Worm (Caenorhabditis elegans): ENCODE results near the gene fbxa-67.

DNA sequence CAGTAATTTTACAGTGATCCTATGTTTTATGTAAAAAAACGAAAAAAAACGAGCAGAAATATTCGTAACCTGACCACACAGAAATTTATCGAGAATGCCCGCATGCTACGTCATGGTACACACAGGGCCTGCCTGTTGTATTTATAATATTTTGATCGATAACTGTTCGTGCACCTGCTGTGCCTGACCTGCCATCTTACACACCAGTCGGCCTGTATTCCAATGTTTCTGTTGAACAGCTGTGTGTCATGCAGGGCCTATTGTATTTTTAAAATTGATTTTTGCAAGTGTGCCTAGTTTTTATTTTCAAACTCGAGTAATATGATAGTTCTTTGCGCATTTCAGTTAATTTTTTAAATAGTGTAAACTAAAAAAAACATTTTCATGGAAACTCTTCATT, 15.8 kb upstream of the fbxa-67 start:
- no peak for TF ChIP-seq pha-4 (tag; optimal IDR thresholded peaks at IDR 0.05)
- no peak for TF ChIP-seq skn-1 (tag; optimal IDR thresholded peaks at IDR 0.05)
- TF ChIP-seq fos-1 (tag; optimal IDR thresholded peaks at IDR 0.05): no peak
- TF ChIP-seq nhr-237 (tag; optimal IDR thresholded peaks at IDR 0.05): no peak
- TF ChIP-seq nhr-11 (tag; optimal IDR thresholded peaks at IDR 0.05): no peak
- no peak for TF ChIP-seq mdl-1 (tag; optimal IDR thresholded peaks at IDR 0.05)
